Worm (Caenorhabditis elegans) whole organism, L1 larva: ENCODE data around the gene T23F11.4.

Source experiments
- dpl-1 ChIP-seq, 3 experiments: fragments of 150-350 bp in 2 of 3; sonication (generic microtip) in 1 of 3; optimal IDR thresholded peaks; 2 replicates each; lab custom pipeline; 2014 to 2017; ENCODE audit warnings: missing biosample characterization in 3 of 3, missing genetic modification characterization in 3 of 3, missing genetic modification reagents in 3 of 3
- elt-2 ChIP-seq: sonication (generic microtip); optimal IDR thresholded peaks from 2 replicates; lab custom pipeline; 2016; ENCODE audit warnings: missing genetic modification characterization, mild to moderate bottlenecking, inconsistent platforms, missing compliant biosample characterization, missing genetic modification reagents
- fkh-4 ChIP-seq: sonication (generic microtip); optimal IDR thresholded peaks from 2 replicates; lab custom pipeline; 2016; ENCODE audit warnings: missing compliant biosample characterization, missing genetic modification characterization, borderline replicate concordance
- fos-1 ChIP-seq: fragments of 150-350 bp; optimal IDR thresholded peaks from 2 replicates; lab custom pipeline; 2014; ENCODE audit warnings: missing biosample characterization, missing genetic modification characterization
- isw-1 ChIP-seq: fragments of 200-800 bp; sonication (Bioruptor generic); IDR thresholded peaks from 2 replicates; pipeline ENCODE4 v1.3.6; 2022; ENCODE audit warnings: missing genetic modification characterization, missing compliant biosample characterization
- jun-1 ChIP-seq: fragments of 150-350 bp; optimal IDR thresholded peaks from 2 replicates; lab custom pipeline; 2014; ENCODE audit warnings: missing biosample characterization, missing genetic modification reagents, missing genetic modification characterization
- lsy-2 ChIP-seq, 2 experiments: fragments of 150-350 bp; optimal IDR thresholded peaks; 2 replicates each; lab custom pipeline; 2014; ENCODE audit warnings: missing biosample characterization in 2 of 2, missing genetic modification characterization in 2 of 2
- nhr-19 ChIP-seq: fragments of 200-800 bp; sonication (Bioruptor generic); conservative IDR thresholded peaks from 2 replicates; pipeline ENCODE4 v1.3.6; 2022; ENCODE audit warnings: missing genetic modification characterization, missing compliant biosample characterization
- nhr-28 ChIP-seq: fragments of 150-350 bp; optimal IDR thresholded peaks from 2 replicates; lab custom pipeline; 2014; ENCODE audit warnings: missing biosample characterization, missing genetic modification characterization
- rnt-1 ChIP-seq: sonication (generic microtip); optimal IDR thresholded peaks from 2 replicates; lab custom pipeline; 2016; ENCODE audit warnings: mild to moderate bottlenecking, missing genetic modification characterization, moderate library complexity, missing compliant biosample characterization
- unc-130 ChIP-seq: fragments of 150-350 bp; optimal IDR thresholded peaks from 2 replicates; lab custom pipeline; 2017; ENCODE audit warnings: missing biosample characterization, missing genetic modification characterization, inconsistent platforms
- unc-30 ChIP-seq: sonication (generic microtip); optimal IDR thresholded peaks from 2 replicates; lab custom pipeline; 2017; ENCODE audit warnings: missing biosample characterization, missing genetic modification characterization
- unc-86 ChIP-seq: sonication (generic microtip); optimal IDR thresholded peaks from 2 replicates; lab custom pipeline; 2016; ENCODE audit warnings: missing genetic modification characterization, missing compliant biosample characterization
- unc-98 ChIP-seq: fragments of 200-800 bp; sonication (Bioruptor generic); IDR thresholded peaks from 2 replicates; pipeline ENCODE4 v1.3.6; 2022; ENCODE audit warnings: missing genetic modification characterization, missing compliant biosample characterization

DNA sequence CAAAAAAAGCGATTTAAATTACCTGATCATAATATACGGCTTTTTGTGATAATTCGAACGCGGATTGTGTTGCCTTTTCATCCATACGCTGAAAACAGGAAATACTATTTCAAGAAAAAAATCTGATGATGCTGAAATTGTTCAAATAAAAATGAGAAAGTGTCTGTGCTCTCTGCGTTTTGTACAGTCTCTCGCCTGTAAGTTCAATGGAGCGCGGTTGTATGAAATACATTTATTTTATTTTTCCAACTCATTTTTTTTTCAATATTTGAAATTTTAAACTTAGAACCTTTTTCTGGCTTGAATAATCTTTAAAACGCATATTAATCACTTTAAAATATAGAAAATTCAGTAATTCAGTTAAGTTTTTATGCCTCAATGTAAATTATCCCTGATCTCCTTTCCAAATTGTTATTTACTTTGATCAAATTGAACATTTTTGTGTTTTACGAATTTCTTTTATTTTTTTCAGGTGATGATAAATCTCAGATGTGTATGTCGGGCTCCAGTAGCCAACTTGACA, 38.8 kb upstream of the T23F11.4 start, which contains the start of the genes clp-2 and mrpl-16:
- TF ChIP-seq fos-1 (tag; lab: Kevin White, UChicago), result no peak
- peak; percentile 54 to 74 for TF ChIP-seq lsy-2 (tag; optimal IDR thresholded peaks at IDR 0.05; lab: Kevin White, UChicago)
- no peak for TF ChIP-seq fkh-4 (tag; lab: Kevin White, UChicago)
- peak; percentile 34 for TF ChIP-seq rnt-1 (tag; lab: Kevin White, UChicago)
- no peak for TF ChIP-seq unc-86 (tag; lab: Kevin White, UChicago)
- no peak for TF ChIP-seq nhr-19 (GFP tag; lab: Robert Waterston, UW)
- no peak for TF ChIP-seq unc-130 (tag; lab: Kevin White, UChicago)
- TF ChIP-seq dpl-1 (GFP tag; optimal IDR thresholded peaks at IDR 0.05; lab: Kevin White, UChicago), result peak; percentile 21 to 68 (median 46)
- no peak for TF ChIP-seq nhr-28
- no peak for TF ChIP-seq unc-98 (GFP tag; lab: Robert Waterston, UW)
- TF ChIP-seq elt-2, result no peak
- no peak for TF ChIP-seq unc-30 (tag; lab: Kevin White, UChicago)
- TF ChIP-seq jun-1 (tag; lab: Kevin White, UChicago), result no peak
- no peak for TF ChIP-seq isw-1
